Fruit fly (Drosophila melanogaster) whole organism, embryonic: ENCODE measurements around the gene CG33293.

ENCODE experiments used
- Awh ChIP-seq: fragments of 200-800 bp; sonication (Bioruptor generic); IDR thresholded peaks from 2 replicates; pipeline ENCODE4, ENCODE4 v1.3.6; 2022; ENCODE audit warnings: missing biosample characterization, missing genetic modification characterization
- BEAF-32 ChIP-seq: fragments of 200-800 bp; sonication (Bioruptor generic); optimal IDR thresholded peaks from 3 replicates; lab custom pipeline; 2017; ENCODE audit warnings: missing biosample characterization, missing genetic modification characterization, mild to moderate bottlenecking, moderate library complexity, missing genetic modification reagents
- CG10274 ChIP-seq: fragments of 200-800 bp; sonication (Bioruptor generic); optimal IDR thresholded peaks from 3 replicates; lab custom pipeline; 2017; ENCODE audit warnings: missing biosample characterization, mild to moderate bottlenecking, missing genetic modification characterization
- CG11456 ChIP-seq: fragments of 200-800 bp; sonication (Bioruptor generic); IDR thresholded peaks from 3 replicates; pipeline ENCODE4 v1.3.6; 2022; ENCODE audit warnings: missing biosample characterization, missing genetic modification characterization
- CG12659 ChIP-seq: fragments of 200-800 bp; sonication (Bioruptor generic); optimal IDR thresholded peaks from 3 replicates; lab custom pipeline; 2017; ENCODE audit warnings: mild to moderate bottlenecking, missing biosample characterization, missing genetic modification reagents, missing genetic modification characterization
- CG12942 ChIP-seq: fragments of 200-800 bp; sonication (Bioruptor generic); optimal IDR thresholded peaks from 3 replicates; lab custom pipeline; 2016; ENCODE audit warnings: missing biosample characterization, missing genetic modification characterization
- CG13123 ChIP-seq: fragments of 200-800 bp; sonication (Bioruptor generic); optimal IDR thresholded peaks from 2 replicates; lab custom pipeline; 2016; ENCODE audit warnings: missing biosample characterization, missing genetic modification characterization
- CG13424 ChIP-seq: fragments of 200-800 bp; sonication (Bioruptor generic); optimal IDR thresholded peaks from 2 replicates; lab custom pipeline; 2019; ENCODE audit warnings: missing biosample characterization, mild to moderate bottlenecking, missing genetic modification characterization, moderate library complexity
- CG2116 ChIP-seq: fragments of 200-800 bp; sonication (Bioruptor generic); optimal IDR thresholded peaks from 3 replicates; lab custom pipeline; 2018; ENCODE audit warnings: missing biosample characterization, mild to moderate bottlenecking, missing genetic modification characterization
- CG2129 ChIP-seq: fragments of 200-800 bp; sonication (Bioruptor generic); IDR thresholded peaks from 2 replicates; pipeline ENCODE4 v1.3.6; 2022; ENCODE audit warnings: missing biosample characterization, missing genetic modification characterization; ENCODE audit not compliant: partially characterized antibody
- CG2712 ChIP-seq: fragments of 200-800 bp; optimal IDR thresholded peaks from 3 replicates; lab custom pipeline; 2019; ENCODE audit warnings: missing biosample characterization, mild to moderate bottlenecking, missing genetic modification characterization, moderate library complexity
- CG34224 ChIP-seq: fragments of 200-800 bp; sonication (Bioruptor generic); IDR thresholded peaks from 3 replicates; pipeline ENCODE4 v1.3.6; 2022; ENCODE audit warnings: missing biosample characterization, missing genetic modification characterization; ENCODE audit not compliant: partially characterized antibody
- CG42726 ChIP-seq: fragments of 200-800 bp; sonication (Bioruptor generic); IDR thresholded peaks from 2 replicates; pipeline ENCODE4 v1.3.6; 2022; ENCODE audit warnings: missing biosample characterization, missing genetic modification characterization; ENCODE audit not compliant: partially characterized antibody
- CG4617 ChIP-seq: fragments of 200-800 bp; sonication (Bioruptor generic); optimal IDR thresholded peaks from 3 replicates; lab custom pipeline; 2016; ENCODE audit warnings: missing biosample characterization, missing genetic modification characterization, borderline replicate concordance
- CG7556 ChIP-seq: fragments of 200-800 bp; sonication (Bioruptor generic); optimal IDR thresholded peaks from 2 replicates; lab custom pipeline; 2017; ENCODE audit warnings: missing biosample characterization, mild to moderate bottlenecking, missing genetic modification characterization
- CG7745 ChIP-seq: fragments of 200-800 bp; sonication (Bioruptor generic); optimal IDR thresholded peaks from 2 replicates; lab custom pipeline; 2018; ENCODE audit warnings: missing biosample characterization, mild to moderate bottlenecking, missing genetic modification characterization, moderate library complexity
- CG7963 ChIP-seq: fragments of 200-800 bp; sonication (Bioruptor generic); IDR thresholded peaks from 3 replicates; pipeline ENCODE4 v1.3.6; 2022; ENCODE audit warnings: missing biosample characterization, missing genetic modification characterization; ENCODE audit not compliant: partially characterized antibody
- CG9215 ChIP-seq: fragments of 200-800 bp; sonication (Bioruptor generic); IDR thresholded peaks from 2 replicates; pipeline ENCODE4 v1.3.6; 2022; ENCODE audit warnings: missing biosample characterization, missing genetic modification characterization
- CG9797 ChIP-seq: fragments of 200-800 bp; sonication (Bioruptor generic); optimal IDR thresholded peaks from 3 replicates; lab custom pipeline; 2018; ENCODE audit warnings: missing biosample characterization, mild to moderate bottlenecking, missing genetic modification characterization
- Doc3 ChIP-seq: fragments of 200-800 bp; sonication (Bioruptor generic); IDR thresholded peaks from 3 replicates; pipeline ENCODE4 v1.3.6; 2022; ENCODE audit warnings: missing biosample characterization, missing genetic modification characterization; ENCODE audit not compliant: partially characterized antibody
- Dp ChIP-seq: fragments of 200-800 bp; sonication (Bioruptor generic); optimal IDR thresholded peaks from 2 replicates; lab custom pipeline; 2018; ENCODE audit warnings: missing biosample characterization, mild to moderate bottlenecking, missing genetic modification characterization, moderate library complexity
- Dref ChIP-seq: fragments of 200-800 bp; sonication (Bioruptor generic); IDR thresholded peaks from 2 replicates; pipeline ENCODE4 v1.3.6; 2022; ENCODE audit warnings: missing biosample characterization, missing genetic modification characterization
- Eip74EF ChIP-seq, 2 experiments: fragments of 200-800 bp in 1 of 2; fragments of >200 bp in 1 of 2; sonication (Bioruptor generic) in 1 of 2; optimal IDR thresholded peaks; 2 replicates each; lab custom pipeline; 2017 to 2019; ENCODE audit warnings: missing biosample characterization in 2 of 2, missing genetic modification characterization in 2 of 2, mild to moderate bottlenecking in 1 of 2, moderate library complexity in 1 of 2
- HLH4C ChIP-seq: fragments of 200-800 bp; sonication (Bioruptor generic); IDR thresholded peaks from 3 replicates; pipeline ENCODE4 v1.3.6; 2022; ENCODE audit warnings: missing biosample characterization, missing genetic modification characterization; ENCODE audit not compliant: partially characterized antibody
- MBD-R2 ChIP-seq: fragments of 200-800 bp; sonication (Bioruptor generic); IDR thresholded peaks from 2 replicates; pipeline ENCODE4 v1.3.6; 2022; ENCODE audit warnings: missing biosample characterization, missing genetic modification characterization
- Meics ChIP-seq: fragments of 200-800 bp; sonication (Bioruptor generic); optimal IDR thresholded peaks from 2 replicates; lab custom pipeline; 2017; ENCODE audit warnings: missing biosample characterization, mild to moderate bottlenecking, missing genetic modification characterization
- Opbp ChIP-seq: fragments of 200-800 bp; sonication (Bioruptor generic); IDR thresholded peaks from 3 replicates; pipeline ENCODE4 v1.3.6; 2022; ENCODE audit warnings: missing biosample characterization, missing genetic modification characterization; ENCODE audit not compliant: partially characterized antibody
- Poxn ChIP-seq: fragments of 200-800 bp; sonication (Bioruptor generic); IDR thresholded peaks from 2 replicates; pipeline ENCODE4 v1.3.6; 2022; ENCODE audit warnings: missing biosample characterization, missing genetic modification characterization
- Rx ChIP-seq: fragments of 200-800 bp; sonication (Bioruptor generic); IDR thresholded peaks from 2 replicates; pipeline ENCODE4 v1.3.6; 2022; ENCODE audit warnings: missing biosample characterization, missing genetic modification characterization
- Scr ChIP-seq: fragments of 200-800 bp; sonication (Bioruptor generic); IDR thresholded peaks from 2 replicates; pipeline ENCODE4 v1.3.6; 2022; ENCODE audit warnings: missing biosample characterization, missing genetic modification characterization; ENCODE audit not compliant: partially characterized antibody
- Sin3A ChIP-seq: fragments of >200 bp; optimal IDR thresholded peaks from 2 replicates; lab custom pipeline; 2018
- TFAM ChIP-seq: fragments of 200-800 bp; sonication (Bioruptor generic); optimal IDR thresholded peaks from 2 replicates; lab custom pipeline; 2017; ENCODE audit warnings: missing biosample characterization, missing genetic modification characterization, inconsistent platforms
- YL-1 ChIP-seq: fragments of 200-800 bp; sonication (Bioruptor generic); optimal IDR thresholded peaks from 3 replicates; lab custom pipeline; 2017; ENCODE audit warnings: missing biosample characterization, mild to moderate bottlenecking, missing genetic modification characterization
- amos ChIP-seq: fragments of 200-800 bp; sonication (Bioruptor generic); IDR thresholded peaks from 2 replicates; pipeline ENCODE4 v1.3.6; 2022; ENCODE audit warnings: missing biosample characterization, missing genetic modification characterization; ENCODE audit not compliant: partially characterized antibody
- az2 ChIP-seq: fragments of 200-800 bp; sonication (Bioruptor generic); optimal IDR thresholded peaks from 3 replicates; lab custom pipeline; 2016; ENCODE audit warnings: missing biosample characterization, missing genetic modification characterization
- bbx ChIP-seq: fragments of 200-800 bp; sonication (Bioruptor generic); IDR thresholded peaks from 2 replicates; pipeline ENCODE4 v1.3.6; 2022; ENCODE audit warnings: missing biosample characterization, missing genetic modification characterization; ENCODE audit not compliant: partially characterized antibody
- dati ChIP-seq: fragments of 200-800 bp; sonication (Bioruptor generic); IDR thresholded peaks from 2 replicates; pipeline ENCODE4 v1.3.6; 2022; ENCODE audit warnings: missing biosample characterization, missing genetic modification characterization
- ems ChIP-seq: fragments of 200-800 bp; sonication (Bioruptor generic); optimal IDR thresholded peaks from 3 replicates; lab custom pipeline; 2016; ENCODE audit warnings: missing biosample characterization, missing genetic modification characterization
- hbn ChIP-seq: fragments of 200-800 bp; sonication (Bioruptor generic); IDR thresholded peaks from 2 replicates; pipeline ENCODE4 v1.3.6; 2022; ENCODE audit warnings: missing biosample characterization, missing genetic modification characterization; ENCODE audit not compliant: partially characterized antibody
- hth ChIP-seq: fragments of >200 bp; optimal IDR thresholded peaks from 2 replicates; lab custom pipeline; 2017; ENCODE audit warnings: inconsistent platforms
- lov ChIP-seq, 2 experiments: fragments of 200-800 bp in 1 of 2; fragments of >200 bp in 1 of 2; sonication (Bioruptor generic) in 1 of 2; IDR thresholded peaks in 1 of 2; optimal IDR thresholded peaks in 1 of 2; 2 replicates in 1 of 2; 3 replicates in 1 of 2; pipeline versions ENCODE4 v1.3.6 to Lab custom; 2017 to 2022; ENCODE audit warnings: missing biosample characterization in 1 of 2, missing genetic modification characterization in 1 of 2
- mirr ChIP-seq: fragments of 200-800 bp; sonication (Bioruptor generic); optimal IDR thresholded peaks from 3 replicates; lab custom pipeline; 2018; ENCODE audit warnings: missing biosample characterization, mild to moderate bottlenecking, missing genetic modification characterization
- pzg ChIP-seq: fragments of 200-800 bp; sonication (Bioruptor generic); optimal IDR thresholded peaks from 3 replicates; lab custom pipeline; 2018; ENCODE audit warnings: missing biosample characterization, mild to moderate bottlenecking, missing genetic modification characterization, moderate library complexity
- repo ChIP-seq: fragments of 200-800 bp; sonication (Bioruptor generic); optimal IDR thresholded peaks from 2 replicates; lab custom pipeline; 2016; ENCODE audit warnings: missing biosample characterization, missing genetic modification characterization
- row ChIP-seq: fragments of 200-800 bp; sonication (Bioruptor generic); IDR thresholded peaks from 3 replicates; pipeline ENCODE4 v1.3.6; 2022; ENCODE audit warnings: missing biosample characterization, missing genetic modification characterization
- sens ChIP-seq: fragments of 200-800 bp; sonication (Bioruptor generic); peaks from one replicate; lab custom pipeline; 2016; ENCODE audit warnings: missing biosample characterization, missing genetic modification characterization
- sr ChIP-seq: fragments of 200-800 bp; sonication (Bioruptor generic); IDR thresholded peaks from 3 replicates; pipeline ENCODE4 v1.3.6; 2022; ENCODE audit warnings: missing biosample characterization, missing genetic modification characterization
- trem ChIP-seq: fragments of 200-800 bp; optimal IDR thresholded peaks from 3 replicates; lab custom pipeline; 2019; ENCODE audit warnings: missing biosample characterization, mild to moderate bottlenecking, missing genetic modification characterization, moderate library complexity
- vvl ChIP-seq: fragments of 200-800 bp; sonication (Bioruptor generic); IDR thresholded peaks from 2 replicates; pipeline ENCODE4 v1.3.6; 2022; ENCODE audit warnings: missing biosample characterization, missing genetic modification characterization

Gene CG33293

DNA sequence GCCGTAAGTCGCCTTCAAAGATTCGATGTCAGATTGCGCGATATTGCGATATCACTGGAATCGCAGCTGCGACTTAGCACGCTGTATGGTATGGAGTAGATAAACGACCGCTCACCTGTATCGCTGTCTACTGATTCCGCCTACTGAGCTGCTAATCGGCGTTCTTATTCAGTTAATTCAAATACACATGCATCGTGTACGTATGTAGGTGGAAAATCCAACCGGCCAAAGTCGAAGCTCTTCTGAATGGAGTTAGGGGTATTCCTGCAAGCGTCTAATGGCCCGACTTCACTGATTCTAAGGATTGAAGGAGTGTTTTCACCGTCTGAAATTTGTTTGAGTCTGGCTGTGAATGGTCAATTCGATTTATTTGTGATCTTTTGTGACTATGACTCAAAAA is 17.4 kb downstream of the CG33293 start, which contains the start of gene CG2604 (continued):
- TF ChIP-seq CG12942 (GFP tag; lab: Kevin White, UChicago) (no peak), CG42726 (GFP tag; lab: Robert Waterston, UW) (no peak), CG9215 (GFP tag; lab: Robert Waterston, UW) (no peak), lov (optimal IDR thresholded peaks at IDR 0.05; lab: Kevin White, UChicago) (no peak), lov (GFP tag; IDR thresholded peaks at IDR 0.05; lab: Robert Waterston, UW) (no peak), hth (lab: Kevin White, UChicago) (no peak), Rx (GFP tag; lab: Robert Waterston, UW) (no peak), Awh (GFP tag; lab: Robert Waterston, UW) (no peak), hbn (GFP tag; lab: Robert Waterston, UW) (no peak), CG2116 (GFP tag; lab: Kevin White, UChicago) (no peak), row (GFP tag; lab: Robert Waterston, UW) (peak; percentile 68), repo (no peak), Meics (GFP tag; lab: Kevin White, UChicago) (no peak), ems (GFP tag; lab: Kevin White, UChicago) (no peak), Eip74EF (GFP tag; optimal IDR thresholded peaks at IDR 0.05; lab: Kevin White, UChicago) (peak in 1 of 2 experiments; percentile 57), CG11456 (GFP tag; lab: Robert Waterston, UW) (no peak), CG10274 (GFP tag; lab: Kevin White, UChicago) (no peak), CG7963 (GFP tag; lab: Robert Waterston, UW) (no peak), CG7745 (no peak), CG12659 (GFP tag; lab: Kevin White, UChicago) (no peak), az2 (GFP tag; lab: Kevin White, UChicago) (no peak), MBD-R2 (peak; percentile 29; the same call in 1 of the 2 replicates), Poxn (GFP tag; lab: Robert Waterston, UW) (no peak)
- TF ChIP-seq, all 482 proteins: peak for 31

DNA sequence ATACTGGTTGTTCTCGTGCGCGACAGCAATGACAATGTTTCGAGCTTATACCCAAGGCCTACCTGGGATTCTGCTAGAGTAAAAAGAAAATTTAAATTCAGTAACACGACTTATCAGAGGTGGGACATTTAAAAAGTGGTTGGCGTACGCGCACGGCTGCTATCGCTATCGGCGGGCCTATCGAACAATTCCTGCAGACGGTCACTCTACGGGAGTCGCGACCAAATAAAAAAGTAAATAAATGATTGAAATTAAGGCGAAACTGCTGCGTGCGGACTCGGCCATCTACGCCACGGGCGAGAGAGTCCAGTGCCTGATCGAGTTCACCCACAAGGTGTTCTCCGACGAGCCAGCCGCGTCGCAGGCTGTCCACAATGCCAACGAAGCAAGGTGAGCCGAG is 21.1 kb downstream of the CG33293 start, which contains the start of the genes Prosbeta2R2 and CG1116:
Gene Prosbeta2R2 (minus strand): TSS at position 63 of the 400 bp plus-strand sequence.
Gene CG1116 (plus strand): TSS at position 192 of the 400 bp plus-strand sequence.
- TF ChIP-seq BEAF-32 (GFP tag; lab: Kevin White, UChicago) (peak; percentile 63), CG2129 (GFP tag; lab: Robert Waterston, UW) (peak; percentile 18; the same call in 1 of the 2 replicates), pzg (GFP tag; lab: Kevin White, UChicago) (peak; percentile 71), trem (tag; lab: Kevin White, UChicago) (peak; percentile 11), dati (GFP tag; lab: Robert Waterston, UW) (no peak), CG9797 (peak; percentile 88), Scr (GFP tag; lab: Robert Waterston, UW) (peak; percentile 48), CG4617 (GFP tag; lab: Kevin White, UChicago) (peak; percentile 62), CG13123 (GFP tag; lab: Kevin White, UChicago) (no peak), Dp (GFP tag; lab: Kevin White, UChicago) (peak; percentile 95), mirr (GFP tag; lab: Kevin White, UChicago) (no peak), CG13424 (tag; lab: Kevin White, UChicago) (no peak), amos (GFP tag; lab: Robert Waterston, UW) (peak; percentile 60), CG2712 (tag; lab: Kevin White, UChicago) (no peak), Sin3A (lab: Kevin White, UChicago) (peak; percentile 42), TFAM (GFP tag; lab: Kevin White, UChicago) (no peak), CG34224 (GFP tag; lab: Robert Waterston, UW) (peak; percentile 58), bbx (GFP tag; lab: Robert Waterston, UW) (peak; percentile 73), CG7556 (GFP tag; lab: Kevin White, UChicago) (no peak), vvl (0 out of 2 replicates have a peak, but pooled peaks have one; percentile 12), HLH4C (GFP tag; lab: Robert Waterston, UW) (0 out of 3 replicates have a peak, but pooled peaks have one; percentile 34), sens (GFP tag; lab: Kevin White, UChicago) (peak; percentile 37), Dref (GFP tag; lab: Robert Waterston, UW) (peak; percentile 81), YL-1 (GFP tag; lab: Kevin White, UChicago) (peak; percentile 31), Doc3 (peak; percentile 54; the same call in 1 of the 3 replicates), MBD-R2 (peak; percentile 81), sr (no peak), Opbp (GFP tag; lab: Robert Waterston, UW) (peak; percentile 47; the same call in 2 of the 3 replicates)
